Worm (Caenorhabditis elegans) whole organism, L2 larva: Measurements from ENCODE around the gene smg-3.

Source experiments
- C34F6.9 ChIP-seq: fragments of 150-350 bp; optimal IDR thresholded peaks from 2 replicates; lab custom pipeline; 2014; ENCODE audit warnings: missing biosample characterization, missing genetic modification characterization
- F13H6.1 ChIP-seq: sonication (generic microtip); optimal IDR thresholded peaks from 2 replicates; lab custom pipeline; 2016; ENCODE audit warnings: missing genetic modification characterization, missing compliant biosample characterization
- Y55F3AM.14 ChIP-seq: fragments of 200-800 bp; sonication (Bioruptor generic); optimal IDR thresholded peaks from 2 replicates; lab custom pipeline; 2018; ENCODE audit warnings: mild to moderate bottlenecking, missing genetic modification characterization, missing compliant biosample characterization
- ZK546.5 ChIP-seq: sonication (generic microtip); optimal IDR thresholded peaks from 2 replicates; lab custom pipeline; 2017; ENCODE audit warnings: missing biosample characterization, missing genetic modification characterization
- alr-1 ChIP-seq: fragments of 150-350 bp; optimal IDR thresholded peaks from 2 replicates; lab custom pipeline; 2014; ENCODE audit warnings: missing biosample characterization, missing genetic modification characterization
- ama-1 ChIP-seq: fragments of 150-350 bp; optimal IDR thresholded peaks from 2 replicates; lab custom pipeline; 2018; ENCODE audit warnings: inconsistent platforms
- ceh-16 ChIP-seq: fragments of 150-350 bp; optimal IDR thresholded peaks from 2 replicates; lab custom pipeline; 2014; ENCODE audit warnings: missing biosample characterization, missing genetic modification characterization
- dmd-4 ChIP-seq: sonication (generic microtip); optimal IDR thresholded peaks from 2 replicates; lab custom pipeline; 2017; ENCODE audit warnings: missing biosample characterization, missing genetic modification characterization
- egl-27 ChIP-seq: sonication (generic microtip); optimal IDR thresholded peaks from 3 replicates; lab custom pipeline; 2017; ENCODE audit warnings: missing biosample characterization, missing genetic modification reagents, missing genetic modification characterization
- elt-1 ChIP-seq: fragments of 150-350 bp; optimal IDR thresholded peaks from 2 replicates; lab custom pipeline; 2014; ENCODE audit warnings: missing biosample characterization, missing genetic modification characterization
- fos-1 ChIP-seq: fragments of 150-350 bp; optimal IDR thresholded peaks from 2 replicates; lab custom pipeline; 2014; ENCODE audit warnings: missing biosample characterization, missing genetic modification characterization
- gmeb-1 ChIP-seq: fragments of 150-350 bp; optimal IDR thresholded peaks from 2 replicates; lab custom pipeline; 2014; ENCODE audit warnings: missing biosample characterization, missing genetic modification characterization
- lin-11 ChIP-seq: fragments of 150-350 bp; sonication (generic microtip); optimal IDR thresholded peaks from 2 replicates; lab custom pipeline; 2014; ENCODE audit warnings: missing biosample characterization, missing genetic modification characterization, inconsistent platforms, mixed read lengths
- lin-13 ChIP-seq: fragments of 150-350 bp; optimal IDR thresholded peaks from 2 replicates; lab custom pipeline; 2014; ENCODE audit warnings: missing biosample characterization, missing genetic modification reagents, missing genetic modification characterization
- lin-39 ChIP-seq: fragments of 150-350 bp; optimal IDR thresholded peaks from 2 replicates; lab custom pipeline; 2014; ENCODE audit warnings: missing biosample characterization, missing genetic modification reagents, missing genetic modification characterization
- lsy-2 ChIP-seq, 2 experiments: fragments of 150-350 bp in 1 of 2; sonication (generic microtip) in 1 of 2; optimal IDR thresholded peaks; 2 replicates each; lab custom pipeline; 2014 to 2017; ENCODE audit warnings: missing biosample characterization in 2 of 2, missing genetic modification characterization in 2 of 2
- mab-5 ChIP-seq: fragments of 150-350 bp; optimal IDR thresholded peaks from 2 replicates; lab custom pipeline; 2014; ENCODE audit warnings: missing biosample characterization, missing genetic modification characterization
- mbf-1 ChIP-seq: sonication (generic microtip); optimal IDR thresholded peaks from 2 replicates; lab custom pipeline; 2017; ENCODE audit warnings: missing biosample characterization, missing genetic modification characterization
- mdl-1 ChIP-seq, 2 experiments: fragments of 150-350 bp in 1 of 2; sonication (generic microtip) in 1 of 2; optimal IDR thresholded peaks; 2 replicates each; lab custom pipeline; 2017; ENCODE audit warnings: missing biosample characterization in 2 of 2, missing genetic modification characterization in 2 of 2
- nhr-10 ChIP-seq: sonication (generic microtip); optimal IDR thresholded peaks from 2 replicates; lab custom pipeline; 2017; ENCODE audit warnings: missing biosample characterization, missing genetic modification characterization
- nhr-12 ChIP-seq: fragments of 150-350 bp; optimal IDR thresholded peaks from 2 replicates; lab custom pipeline; 2014; ENCODE audit warnings: missing biosample characterization, missing genetic modification characterization
- nhr-129 ChIP-seq: fragments of 150-350 bp; optimal IDR thresholded peaks from 2 replicates; lab custom pipeline; 2014; ENCODE audit warnings: missing biosample characterization, missing genetic modification characterization
- nhr-21 ChIP-seq: fragments of 150-350 bp; optimal IDR thresholded peaks from 2 replicates; lab custom pipeline; 2014; ENCODE audit warnings: missing biosample characterization, missing genetic modification characterization
- nhr-23 ChIP-seq: fragments of 150-350 bp; optimal IDR thresholded peaks from 2 replicates; lab custom pipeline; 2014; ENCODE audit warnings: missing biosample characterization, missing genetic modification reagents, missing genetic modification characterization
- nhr-237 ChIP-seq: fragments of 150-350 bp; optimal IDR thresholded peaks from 2 replicates; lab custom pipeline; 2014; ENCODE audit warnings: missing biosample characterization, missing genetic modification characterization
- nhr-25 ChIP-seq: fragments of 150-350 bp; sonication (generic microtip); optimal IDR thresholded peaks from 3 replicates; lab custom pipeline; 2014; ENCODE audit warnings: missing biosample characterization, missing genetic modification characterization
- nhr-77 ChIP-seq: fragments of 150-350 bp; optimal IDR thresholded peaks from 2 replicates; lab custom pipeline; 2014; ENCODE audit warnings: missing biosample characterization, missing genetic modification characterization
- peb-1 ChIP-seq: fragments of 150-350 bp; optimal IDR thresholded peaks from 2 replicates; lab custom pipeline; 2014; ENCODE audit warnings: missing biosample characterization, missing genetic modification characterization
- skn-1 ChIP-seq: sonication (generic microtip); optimal IDR thresholded peaks from 2 replicates; lab custom pipeline; 2017; ENCODE audit warnings: missing biosample characterization, missing genetic modification characterization
- sma-3 ChIP-seq: sonication (generic microtip); optimal IDR thresholded peaks from 2 replicates; lab custom pipeline; 2016; ENCODE audit warnings: missing genetic modification reagents, missing genetic modification characterization, missing compliant biosample characterization
- sma-9 ChIP-seq, 2 experiments: fragments of 150-350 bp in 1 of 2; sonication (generic microtip) in 1 of 2; optimal IDR thresholded peaks; 2 replicates each; lab custom pipeline; 2014 to 2016; ENCODE audit warnings: missing genetic modification characterization in 2 of 2, mild to moderate bottlenecking in 1 of 2, missing biosample characterization in 1 of 2, missing compliant biosample characterization in 1 of 2, missing genetic modification reagents in 1 of 2, moderate library complexity in 1 of 2
- snpc-4 ChIP-seq: fragments of 150-350 bp; optimal IDR thresholded peaks from 2 replicates; lab custom pipeline; 2014; ENCODE audit warnings: missing biosample characterization, missing genetic modification characterization
- unc-39 ChIP-seq: fragments of 150-350 bp; optimal IDR thresholded peaks from 2 replicates; lab custom pipeline; 2014; ENCODE audit warnings: missing biosample characterization, missing genetic modification characterization
- unc-55 ChIP-seq: fragments of 150-350 bp; sonication (generic microtip); optimal IDR thresholded peaks from 3 replicates; lab custom pipeline; 2014; ENCODE audit warnings: missing biosample characterization, missing genetic modification reagents, missing genetic modification characterization
- unc-62 ChIP-seq: fragments of 150-350 bp; optimal IDR thresholded peaks from 2 replicates; lab custom pipeline; 2014; ENCODE audit warnings: missing biosample characterization, missing genetic modification reagents, missing genetic modification characterization
- zag-1 ChIP-seq: fragments of 150-350 bp; optimal IDR thresholded peaks from 2 replicates; lab custom pipeline; 2014; ENCODE audit warnings: missing biosample characterization, missing genetic modification characterization
- ztf-1 ChIP-seq: fragments of 200-800 bp; sonication (Bioruptor generic); conservative IDR thresholded peaks from 2 replicates; pipeline ENCODE4 v1.3.6; 2022; ENCODE audit warnings: missing genetic modification characterization, missing compliant biosample characterization
- ztf-4 ChIP-seq: fragments of 150-350 bp; optimal IDR thresholded peaks from 2 replicates; lab custom pipeline; 2014; ENCODE audit warnings: missing biosample characterization, missing genetic modification characterization

smg-3 gene

DNA sequence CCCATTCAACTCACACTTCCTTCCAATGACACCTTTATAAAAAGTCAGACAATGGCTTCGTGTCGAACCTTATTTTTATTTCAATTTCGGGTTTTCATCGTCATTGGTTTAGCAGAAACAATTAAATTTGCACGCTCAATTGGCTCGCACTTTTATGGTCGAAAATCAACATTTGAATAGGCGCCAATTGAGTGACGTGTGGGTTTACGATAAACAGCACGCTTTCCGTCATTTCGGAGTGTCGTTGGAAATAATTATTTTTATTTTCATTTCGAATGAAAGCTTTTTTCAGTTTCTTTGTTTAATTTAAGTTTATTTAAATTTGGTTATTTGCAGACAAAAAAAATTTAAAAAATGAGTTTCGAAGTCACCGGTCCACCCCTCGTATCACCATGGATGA lies 42.3 kb upstream of the smg-3 start, which contains the start of gene exos-2 (continued):
- peak; percentile 83 for TF ChIP-seq unc-55 (GFP tag; lab: Kevin White, UChicago)
- peak; percentile 14 for TF ChIP-seq ZK546.5 (tag; lab: Kevin White, UChicago)
- no peak for TF ChIP-seq skn-1
- no peak for TF ChIP-seq mdl-1 (tag; optimal IDR thresholded peaks at IDR 0.05; lab: Kevin White, UChicago)
- no peak for TF ChIP-seq lsy-2 (tag; optimal IDR thresholded peaks at IDR 0.05; lab: Kevin White, UChicago)
- TF ChIP-seq mab-5 (tag; lab: Kevin White, UChicago): no peak
- TF ChIP-seq nhr-12 (tag; lab: Kevin White, UChicago): no peak
- peak; percentile 96 for TF ChIP-seq gmeb-1 (tag; lab: Kevin White, UChicago)
- no peak for TF ChIP-seq nhr-25
- no peak for TF ChIP-seq ceh-16 (tag; lab: Kevin White, UChicago)
- no peak for TF ChIP-seq egl-27 (tag; lab: Kevin White, UChicago)
- TF ChIP-seq sma-3: peak; percentile 29
- no peak for TF ChIP-seq lin-39
- TF ChIP-seq F13H6.1 (tag; lab: Kevin White, UChicago): peak; percentile 2
- no peak for TF ChIP-seq ztf-4 (tag; lab: Kevin White, UChicago)
- TF ChIP-seq nhr-77 (tag; lab: Kevin White, UChicago): no peak
- TF ChIP-seq, all 48 proteins: peak for 14

DNA sequence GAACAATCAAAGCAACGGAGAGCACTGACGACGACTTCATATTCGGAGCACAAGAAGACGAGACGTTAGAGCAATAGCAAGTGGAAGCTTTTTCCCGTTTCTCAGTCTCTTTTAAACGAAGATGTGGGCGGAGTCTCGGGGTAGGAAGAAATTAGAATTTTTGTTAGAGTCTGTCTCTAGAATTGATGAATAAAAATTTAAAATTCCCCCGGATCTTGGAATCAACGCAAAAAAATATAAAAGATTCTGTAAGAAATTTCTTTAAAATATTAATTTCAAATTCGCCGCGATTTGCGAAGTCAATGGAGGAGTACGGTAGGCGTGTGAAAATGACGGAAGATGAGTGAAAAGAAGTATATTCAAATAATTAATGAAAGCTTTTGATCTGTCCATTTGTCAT lies 40.6 kb upstream of the smg-3 start, which contains the start of gene nlp-71:
Gene nlp-71, minus strand, starts transcription at position 101 of the 400 bp plus-strand sequence.
- TF ChIP-seq peb-1 (tag; lab: Kevin White, UChicago): no peak
- TF ChIP-seq Y55F3AM.14 (GFP tag; lab: Kevin White, UChicago): no peak
- TF ChIP-seq nhr-25: no peak
- TF ChIP-seq unc-62 (GFP tag; lab: Kevin White, UChicago): no peak
- TF ChIP-seq skn-1: no peak
- no peak for TF ChIP-seq unc-39
- TF ChIP-seq lsy-2 (tag; optimal IDR thresholded peaks at IDR 0.05; lab: Kevin White, UChicago): no peak
- no peak for TF ChIP-seq lin-13 (GFP tag; lab: Kevin White, UChicago)
- TF ChIP-seq nhr-12 (tag; lab: Kevin White, UChicago): no peak
- TF ChIP-seq snpc-4: no peak
- no peak for TF ChIP-seq ztf-1
- TF ChIP-seq mbf-1 (tag; lab: Kevin White, UChicago): no peak
- TF ChIP-seq nhr-77 (tag; lab: Kevin White, UChicago): no peak
- no peak for TF ChIP-seq lin-11 (tag; lab: Kevin White, UChicago)

- TF ChIP-seq lsy-2 (tag; optimal IDR thresholded peaks at IDR 0.05; lab: Kevin White, UChicago) (no peak), mdl-1 (tag; optimal IDR thresholded peaks at IDR 0.05; lab: Kevin White, UChicago) (no peak), ama-1 (lab: Kevin White, UChicago) (no peak), elt-1 (tag; lab: Kevin White, UChicago) (no peak), zag-1 (tag; lab: Kevin White, UChicago) (no peak), ZK546.5 (tag; lab: Kevin White, UChicago) (no peak), nhr-12 (tag; lab: Kevin White, UChicago) (no peak), sma-9 (GFP tag; optimal IDR thresholded peaks at IDR 0.05; lab: Kevin White, UChicago) (no peak), sma-9 (tag; optimal IDR thresholded peaks at IDR 0.05; lab: Kevin White, UChicago) (no peak), unc-62 (GFP tag; lab: Kevin White, UChicago) (no peak), nhr-237 (tag; lab: Kevin White, UChicago) (no peak), sma-3 (no peak), peb-1 (tag; lab: Kevin White, UChicago) (no peak), egl-27 (tag; lab: Kevin White, UChicago) (no peak), nhr-10 (tag; lab: Kevin White, UChicago) (no peak), fos-1 (tag; lab: Kevin White, UChicago) (no peak), nhr-23 (tag; lab: Kevin White, UChicago) (no peak), unc-55 (GFP tag; lab: Kevin White, UChicago) (no peak), dmd-4 (tag; lab: Kevin White, UChicago) (no peak), alr-1 (tag; lab: Kevin White, UChicago) (no peak), nhr-21 (tag; lab: Kevin White, UChicago) (no peak)
These were observed 32.0 kb upstream of the smg-3 start, which contains the start of gene srv-13 for ce11 chrIV:6404871-6405270. TSS of gene srv-13 (plus strand) at chrIV:6405171.

DNA sequence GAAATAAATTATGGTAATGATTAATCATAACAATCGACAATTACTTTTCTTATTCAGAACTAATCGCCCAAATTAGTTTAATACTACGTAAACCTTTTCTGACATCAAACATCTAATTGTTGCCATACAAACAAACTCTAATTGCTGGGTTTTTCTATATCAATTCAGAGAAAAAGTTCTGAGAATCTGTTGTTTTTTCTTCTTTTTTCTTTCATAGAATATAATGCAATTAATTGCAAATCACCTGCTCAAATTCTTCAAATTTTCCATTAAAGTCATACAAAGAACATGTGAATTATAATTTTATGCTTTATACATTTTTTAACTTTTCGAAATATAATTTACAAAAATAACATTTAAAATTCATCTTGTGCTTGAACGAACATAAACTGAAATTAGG lies 30.5 kb upstream of the smg-3 start:
- no peak for TF ChIP-seq C34F6.9 (tag; lab: Kevin White, UChicago)
- TF ChIP-seq egl-27 (tag; lab: Kevin White, UChicago): no peak
- no peak for TF ChIP-seq ztf-4 (tag; lab: Kevin White, UChicago)
- TF ChIP-seq nhr-129: no peak
- TF ChIP-seq fos-1 (tag; lab: Kevin White, UChicago): no peak
- TF ChIP-seq nhr-12 (tag; lab: Kevin White, UChicago): no peak
